Fruit fly (Drosophila melanogaster) whole organism, embryonic: ENCODE measurements around the gene CG6527.

Experiments used
- Asciz ChIP-seq: fragments of 200-800 bp; sonication (Bioruptor generic); optimal IDR thresholded peaks from 2 replicates; lab custom pipeline; 2017; ENCODE audit warnings: missing biosample characterization, mild to moderate bottlenecking, missing genetic modification characterization, missing genetic modification reagents
- Blimp-1 ChIP-seq: fragments of 200-800 bp; sonication (Bioruptor generic); optimal IDR thresholded peaks from 3 replicates; lab custom pipeline; 2018; ENCODE audit warnings: missing biosample characterization, missing genetic modification characterization, mild to moderate bottlenecking, moderate library complexity, missing genetic modification reagents
- CG10321 ChIP-seq: fragments of 200-800 bp; sonication (Bioruptor generic); IDR thresholded peaks from 2 replicates; pipeline ENCODE4 v1.3.6; 2022; ENCODE audit warnings: missing biosample characterization, missing genetic modification characterization
- CG10979 ChIP-seq: fragments of 200-800 bp; sonication (Bioruptor generic); optimal IDR thresholded peaks from 2 replicates; lab custom pipeline; 2018; ENCODE audit warnings: missing biosample characterization, mild to moderate bottlenecking, missing genetic modification characterization, moderate library complexity
- CG11504 ChIP-seq: fragments of 200-800 bp; sonication (Bioruptor generic); optimal IDR thresholded peaks from 3 replicates; lab custom pipeline; 2019; ENCODE audit warnings: missing biosample characterization, mild to moderate bottlenecking, missing genetic modification characterization, moderate library complexity
- CG12659 ChIP-seq: fragments of 200-800 bp; sonication (Bioruptor generic); optimal IDR thresholded peaks from 3 replicates; lab custom pipeline; 2017; ENCODE audit warnings: mild to moderate bottlenecking, missing biosample characterization, missing genetic modification reagents, missing genetic modification characterization
- CG1603 ChIP-seq: fragments of 200-800 bp; sonication (Bioruptor generic); optimal IDR thresholded peaks from 2 replicates; lab custom pipeline; 2019; ENCODE audit warnings: missing biosample characterization, mild to moderate bottlenecking, missing genetic modification characterization, moderate library complexity
- CG18262 ChIP-seq: fragments of 200-800 bp; optimal IDR thresholded peaks from 3 replicates; lab custom pipeline; 2019; ENCODE audit warnings: missing biosample characterization, mild to moderate bottlenecking, missing genetic modification characterization, moderate library complexity
- CG18599 ChIP-seq: fragments of 200-800 bp; sonication (Bioruptor generic); optimal IDR thresholded peaks from 3 replicates; lab custom pipeline; 2017; ENCODE audit warnings: missing biosample characterization, missing genetic modification characterization, mild to moderate bottlenecking, moderate library complexity, missing genetic modification reagents
- CG2678 ChIP-seq: fragments of 200-800 bp; sonication (Bioruptor generic); optimal IDR thresholded peaks from 3 replicates; lab custom pipeline; 2019; ENCODE audit warnings: missing biosample characterization, mild to moderate bottlenecking, missing genetic modification characterization, moderate library complexity
- CG2712 ChIP-seq: fragments of 200-800 bp; optimal IDR thresholded peaks from 3 replicates; lab custom pipeline; 2019; ENCODE audit warnings: missing biosample characterization, mild to moderate bottlenecking, missing genetic modification characterization, moderate library complexity
- CG3407 ChIP-seq: fragments of 200-800 bp; sonication (Bioruptor generic); optimal IDR thresholded peaks from 2 replicates; lab custom pipeline; 2018; ENCODE audit warnings: missing biosample characterization, mild to moderate bottlenecking, missing genetic modification characterization
- CG34376 ChIP-seq: fragments of 200-800 bp; sonication (Bioruptor generic); optimal IDR thresholded peaks from 2 replicates; lab custom pipeline; 2018; ENCODE audit warnings: missing biosample characterization, mild to moderate bottlenecking, missing genetic modification characterization
- CG3847 ChIP-seq: fragments of 200-800 bp; sonication (Bioruptor generic); IDR thresholded peaks from 2 replicates; pipeline ENCODE4 v1.3.6; 2022; ENCODE audit warnings: missing biosample characterization, missing genetic modification characterization
- CG4424 ChIP-seq: fragments of 200-800 bp; sonication (Bioruptor generic); optimal IDR thresholded peaks from 3 replicates; lab custom pipeline; 2016; ENCODE audit warnings: missing biosample characterization, missing genetic modification characterization
- CG6272 ChIP-seq: fragments of 200-800 bp; sonication (Bioruptor generic); IDR thresholded peaks from 2 replicates; pipeline ENCODE4 v1.3.6; 2022; ENCODE audit warnings: missing biosample characterization, missing genetic modification characterization
- CG6813 ChIP-seq: fragments of 200-800 bp; sonication (Bioruptor generic); optimal IDR thresholded peaks from 2 replicates; lab custom pipeline; 2017; ENCODE audit warnings: missing biosample characterization, missing genetic modification characterization, mild to moderate bottlenecking, moderate library complexity, missing genetic modification reagents
- CG8478 ChIP-seq: fragments of >200 bp; optimal IDR thresholded peaks from 2 replicates; lab custom pipeline; 2018
- CG8924 ChIP-seq: fragments of 200-800 bp; optimal IDR thresholded peaks from 3 replicates; lab custom pipeline; 2019; ENCODE audit warnings: missing biosample characterization, mild to moderate bottlenecking, missing genetic modification characterization, moderate library complexity
- CG9932 ChIP-seq: fragments of 200-800 bp; sonication (Bioruptor generic); IDR thresholded peaks from 2 replicates; pipeline ENCODE4 v1.3.6; 2022; ENCODE audit warnings: missing biosample characterization, missing genetic modification characterization
- Hr3 ChIP-seq: fragments of 200-800 bp; sonication (Bioruptor generic); optimal IDR thresholded peaks from 3 replicates; lab custom pipeline; 2016; ENCODE audit warnings: missing biosample characterization, missing genetic modification characterization
- Hr51 ChIP-seq, 2 experiments: fragments of 200-800 bp; sonication (Bioruptor generic); optimal IDR thresholded peaks; 2 replicates in 1 of 2; 3 replicates in 1 of 2; lab custom pipeline; 2016 to 2018; ENCODE audit warnings: missing biosample characterization in 2 of 2, missing genetic modification characterization in 2 of 2, mild to moderate bottlenecking in 1 of 2, moderate library complexity in 1 of 2
- Kr ChIP-seq: fragments of 200-800 bp; sonication (Bioruptor generic); optimal IDR thresholded peaks from 2 replicates; lab custom pipeline; 2017; ENCODE audit warnings: missing biosample characterization, mild to moderate bottlenecking, missing genetic modification characterization
- Max ChIP-seq: fragments of 200-800 bp; sonication (Bioruptor generic); optimal IDR thresholded peaks from 2 replicates; lab custom pipeline; 2016; ENCODE audit warnings: missing biosample characterization, mild to moderate bottlenecking, missing genetic modification characterization
- NC2β ChIP-seq: fragments of 200-800 bp; sonication (Bioruptor generic); optimal IDR thresholded peaks from 2 replicates; lab custom pipeline; 2016; ENCODE audit warnings: missing biosample characterization, missing genetic modification characterization
- Ssrp ChIP-seq: fragments of 200-800 bp; sonication (Bioruptor generic); optimal IDR thresholded peaks from 2 replicates; lab custom pipeline; 2018; ENCODE audit warnings: missing biosample characterization, mild to moderate bottlenecking, missing genetic modification characterization, moderate library complexity
- Xrp1 ChIP-seq: fragments of 200-800 bp; sonication (Bioruptor generic); IDR thresholded peaks from 2 replicates; pipeline ENCODE4 v1.3.6; 2022; ENCODE audit warnings: missing biosample characterization, missing genetic modification characterization
- cad ChIP-seq: fragments of >200 bp; optimal IDR thresholded peaks from 2 replicates; lab custom pipeline; 2017; ENCODE audit warnings: missing biosample characterization, missing genetic modification characterization
- cg ChIP-seq: fragments of 200-800 bp; sonication (Bioruptor generic); optimal IDR thresholded peaks from 3 replicates; lab custom pipeline; 2019; ENCODE audit warnings: missing biosample characterization, mild to moderate bottlenecking, missing genetic modification characterization, moderate library complexity
- dm ChIP-seq: fragments of 200-800 bp; sonication (Bioruptor generic); optimal IDR thresholded peaks from 3 replicates; lab custom pipeline; 2016; ENCODE audit warnings: missing biosample characterization, missing genetic modification characterization
- dmrt11E ChIP-seq: fragments of 200-800 bp; sonication (Bioruptor generic); optimal IDR thresholded peaks from 3 replicates; lab custom pipeline; 2018; ENCODE audit warnings: missing biosample characterization, mild to moderate bottlenecking, missing genetic modification characterization, moderate library complexity
- dmrt99B ChIP-seq: fragments of 200-800 bp; sonication (Bioruptor generic); optimal IDR thresholded peaks from 2 replicates; lab custom pipeline; 2018; ENCODE audit warnings: missing biosample characterization, mild to moderate bottlenecking, missing genetic modification characterization, moderate library complexity
- dpn ChIP-seq, 2 experiments: fragments of 200-800 bp; sonication (Bioruptor generic); optimal IDR thresholded peaks; 3 replicates each; lab custom pipeline; 2016; ENCODE audit warnings: missing biosample characterization in 2 of 2, missing genetic modification characterization in 2 of 2
- eve ChIP-seq, 2 experiments: fragments of >200 bp; optimal IDR thresholded peaks; 2 replicates each; lab custom pipeline; 2017; ENCODE audit warnings: missing biosample characterization in 2 of 2, missing genetic modification characterization in 2 of 2
- gsb-n ChIP-seq: fragments of 200-800 bp; sonication (Bioruptor generic); optimal IDR thresholded peaks from 3 replicates; lab custom pipeline; 2018; ENCODE audit warnings: missing biosample characterization, mild to moderate bottlenecking, missing genetic modification characterization
- hkb ChIP-seq, 2 experiments: fragments of 200-800 bp in 1 of 2; fragments of >200 bp in 1 of 2; sonication (Bioruptor generic) in 1 of 2; IDR thresholded peaks in 1 of 2; optimal IDR thresholded peaks in 1 of 2; 2 replicates each; pipeline versions ENCODE4 v1.3.6 to Lab custom; 2017 to 2022; ENCODE audit warnings: missing biosample characterization in 1 of 2, missing genetic modification characterization in 1 of 2
- klu ChIP-seq: fragments of 200-800 bp; sonication (Bioruptor generic); IDR thresholded peaks from 2 replicates; pipeline ENCODE4 v1.3.6; 2022; ENCODE audit warnings: missing biosample characterization, missing genetic modification characterization
- mld ChIP-seq: fragments of 200-800 bp; sonication (Bioruptor generic); IDR thresholded peaks from 3 replicates; pipeline ENCODE4 v1.3.6; 2022; ENCODE audit warnings: missing biosample characterization, missing genetic modification characterization; ENCODE audit not compliant: partially characterized antibody
- phol ChIP-seq: fragments of 200-800 bp; sonication (Bioruptor generic); optimal IDR thresholded peaks from 3 replicates; lab custom pipeline; 2018; ENCODE audit warnings: missing biosample characterization, mild to moderate bottlenecking, missing genetic modification characterization, moderate library complexity
- pnt ChIP-seq: fragments of 200-800 bp; sonication (Bioruptor generic); optimal IDR thresholded peaks from 3 replicates; lab custom pipeline; 2016; ENCODE audit warnings: missing biosample characterization, missing genetic modification characterization
- prd ChIP-seq, 3 experiments: fragments of >200 bp in 2 of 3; fragments of 200-800 bp in 1 of 3; sonication (Bioruptor generic) in 1 of 3; optimal IDR thresholded peaks in 2 of 3; IDR thresholded peaks in 1 of 3; 2 replicates in 2 of 3; 3 replicates in 1 of 3; pipeline versions ENCODE4 v1.3.6 to Lab custom; 2017 to 2022; ENCODE audit warnings: missing biosample characterization in 1 of 3, missing genetic modification characterization in 1 of 3
- row ChIP-seq: fragments of 200-800 bp; sonication (Bioruptor generic); IDR thresholded peaks from 3 replicates; pipeline ENCODE4 v1.3.6; 2022; ENCODE audit warnings: missing biosample characterization, missing genetic modification characterization
- so ChIP-seq: fragments of 200-800 bp; sonication (Bioruptor generic); IDR thresholded peaks from 3 replicates; pipeline ENCODE4 v1.3.6; 2022; ENCODE audit warnings: missing biosample characterization, missing genetic modification characterization
- sob ChIP-seq: fragments of 200-800 bp; sonication (Bioruptor generic); IDR thresholded peaks from 2 replicates; pipeline ENCODE4 v1.3.6; 2022; ENCODE audit warnings: missing biosample characterization, missing genetic modification characterization
- zf30C ChIP-seq: fragments of 200-800 bp; sonication (Bioruptor generic); optimal IDR thresholded peaks from 3 replicates; lab custom pipeline; 2018; ENCODE audit warnings: missing biosample characterization, mild to moderate bottlenecking, missing genetic modification characterization
- zfh1 ChIP-seq: fragments of 200-800 bp; sonication (Bioruptor generic); IDR thresholded peaks from 3 replicates; pipeline ENCODE4 v1.3.6; 2022; ENCODE audit warnings: missing biosample characterization, missing genetic modification characterization

The CG6527 gene

dm6 chr3L:10525641-10526382, 33.1 kb downstream of the CG6527 start (continued):
- TF ChIP-seq dpn (GFP tag; optimal IDR thresholded peaks at IDR 0.05; lab: Kevin White, UChicago) (peak in 1 of 2 experiments; percentile 7), CG6813 (GFP tag; lab: Kevin White, UChicago) (no peak), CG12659 (GFP tag; lab: Kevin White, UChicago) (no peak), sob (GFP tag; lab: Robert Waterston, UW) (no peak), Hr3 (GFP tag; lab: Kevin White, UChicago) (no peak), gsb-n (tag; lab: Kevin White, UChicago) (peak; percentile 12), CG2678 (tag; lab: Kevin White, UChicago) (peak; percentile 47), CG18599 (GFP tag; lab: Kevin White, UChicago) (peak; percentile 15), dmrt99B (tag; lab: Kevin White, UChicago) (peak; percentile 47), CG8478 (lab: Kevin White, UChicago) (no peak), Asciz (GFP tag; lab: Kevin White, UChicago) (peak; percentile 23), CG9932 (GFP tag; lab: Robert Waterston, UW) (no peak), Kr (GFP tag; lab: Kevin White, UChicago) (no peak), prd (optimal IDR thresholded peaks at IDR 0.05; lab: Kevin White, UChicago) (no peak), prd (GFP tag; IDR thresholded peaks at IDR 0.05; lab: Robert Waterston, UW) (peak; percentile 59; the same call in 2 of the 3 replicates), mld (GFP tag; lab: Robert Waterston, UW) (no peak), klu (GFP tag; lab: Robert Waterston, UW) (no peak), Ssrp (tag; lab: Kevin White, UChicago) (peak; percentile 42), CG18262 (tag; lab: Kevin White, UChicago) (peak; percentile 64), CG34376 (no peak), CG6272 (no peak), CG2712 (tag; lab: Kevin White, UChicago) (peak; percentile 56), CG3407 (GFP tag; lab: Kevin White, UChicago) (peak; percentile 95), cad (GFP tag; lab: Kevin White, UChicago) (no peak)

dm6 chr3L:10525168-10525567, 33.7 kb downstream of the CG6527 start:
- no peak for TF ChIP-seq hkb (optimal IDR thresholded peaks at IDR 0.05; lab: Kevin White, UChicago)
- TF ChIP-seq hkb (GFP tag; IDR thresholded peaks at IDR 0.05; lab: Robert Waterston, UW): peak; percentile 43; the same call in 1 of the 2 replicates
- peak in 1 of 2 experiments; percentile 46 for TF ChIP-seq eve (GFP tag; optimal IDR thresholded peaks at IDR 0.05; lab: Kevin White, UChicago)
- TF ChIP-seq CG10321: no peak
- peak; percentile 34 for TF ChIP-seq zf30C (GFP tag; lab: Kevin White, UChicago)
- peak; percentile 42 for TF ChIP-seq Xrp1
- TF ChIP-seq CG18599 (GFP tag; lab: Kevin White, UChicago): peak; percentile 0
- TF ChIP-seq dmrt99B (tag; lab: Kevin White, UChicago): peak; percentile 39
- TF ChIP-seq row (GFP tag; lab: Robert Waterston, UW): peak; percentile 37; the same call in 1 of the 3 replicates
- TF ChIP-seq Blimp-1 (GFP tag; lab: Kevin White, UChicago): peak; percentile 20
- TF ChIP-seq pnt (GFP tag; lab: Kevin White, UChicago): no peak
- TF ChIP-seq CG2712 (tag; lab: Kevin White, UChicago): peak; percentile 15
- TF ChIP-seq Max: no peak
- TF ChIP-seq CG1603 (tag; lab: Kevin White, UChicago): peak; percentile 9
- peak; percentile 21 for TF ChIP-seq dmrt11E (tag; lab: Kevin White, UChicago)
- TF ChIP-seq CG3847: no peak
- 0 out of 3 replicates have a peak, but pooled peaks have one; percentile 18 for TF ChIP-seq zfh1 (GFP tag; lab: Robert Waterston, UW)
- TF ChIP-seq dm (GFP tag; lab: Kevin White, UChicago): no peak
- TF ChIP-seq CG8924 (tag; lab: Kevin White, UChicago): peak; percentile 2
- no peak for TF ChIP-seq cg (GFP tag; lab: Kevin White, UChicago)
- TF ChIP-seq prd (optimal IDR thresholded peaks at IDR 0.05; lab: Kevin White, UChicago): no peak
- peak; percentile 49; the same call in 1 of the 3 replicates for TF ChIP-seq prd (GFP tag; IDR thresholded peaks at IDR 0.05; lab: Robert Waterston, UW)
- TF ChIP-seq CG11504 (tag; lab: Kevin White, UChicago): peak; percentile 38
- no peak for TF ChIP-seq NC2β (GFP tag; lab: Kevin White, UChicago)
- TF ChIP-seq CG4424 (GFP tag; lab: Kevin White, UChicago): peak; percentile 12
- TF ChIP-seq CG10979 (tag; lab: Kevin White, UChicago): peak; percentile 25
- TF ChIP-seq Hr51 (GFP tag; optimal IDR thresholded peaks at IDR 0.05; lab: Kevin White, UChicago): peak in 1 of 2 experiments; percentile 1
- peak; percentile 5 for TF ChIP-seq phol (tag; lab: Kevin White, UChicago)
- TF ChIP-seq so: 0 out of 3 replicates have a peak, but pooled peaks have one; percentile 33
